Fruit fly (Drosophila melanogaster) whole organism, embryonic: ENCODE measurements around the gene CG18788.

Experiments used
- ATbp ChIP-seq: fragments of 200-800 bp; sonication (Bioruptor generic); optimal IDR thresholded peaks from 2 replicates; lab custom pipeline; 2017; ENCODE audit warnings: missing biosample characterization, mild to moderate bottlenecking, missing genetic modification characterization, missing genetic modification reagents
- Ada2b ChIP-seq: fragments of 200-800 bp; sonication (Bioruptor generic); IDR thresholded peaks from 2 replicates; pipeline ENCODE4 v1.3.6; 2022; ENCODE audit warnings: missing biosample characterization, missing genetic modification characterization
- Atf3 ChIP-seq: fragments of 200-800 bp; sonication (Bioruptor generic); optimal IDR thresholded peaks from 3 replicates; lab custom pipeline; 2016; ENCODE audit warnings: missing biosample characterization, missing genetic modification characterization
- B-H2 ChIP-seq: fragments of 200-800 bp; sonication (Bioruptor generic); optimal IDR thresholded peaks from 2 replicates; lab custom pipeline; 2018; ENCODE audit warnings: missing biosample characterization, mild to moderate bottlenecking, missing genetic modification characterization
- CG10979 ChIP-seq: fragments of 200-800 bp; sonication (Bioruptor generic); optimal IDR thresholded peaks from 2 replicates; lab custom pipeline; 2018; ENCODE audit warnings: missing biosample characterization, mild to moderate bottlenecking, missing genetic modification characterization, moderate library complexity
- CG14050 ChIP-seq: fragments of 200-800 bp; sonication (Bioruptor generic); IDR thresholded peaks from 3 replicates; pipeline ENCODE4 v1.3.6; 2022; ENCODE audit warnings: missing biosample characterization, missing genetic modification characterization
- CG14441 ChIP-seq: fragments of 200-800 bp; sonication (Bioruptor generic); IDR thresholded peaks from 2 replicates; pipeline ENCODE4 v1.3.6; 2022; ENCODE audit warnings: missing biosample characterization, missing genetic modification characterization
- CG15269 ChIP-seq: fragments of 200-800 bp; sonication (Bioruptor generic); optimal IDR thresholded peaks from 2 replicates; lab custom pipeline; 2018; ENCODE audit warnings: missing biosample characterization, mild to moderate bottlenecking, missing genetic modification characterization, moderate library complexity
- CG17328 ChIP-seq: fragments of 200-800 bp; sonication (Bioruptor generic); IDR thresholded peaks from 2 replicates; pipeline ENCODE4 v1.3.6; 2022; ENCODE audit warnings: missing biosample characterization, missing genetic modification characterization
- CG17361 ChIP-seq: fragments of 200-800 bp; sonication (Bioruptor generic); IDR thresholded peaks from 3 replicates; pipeline ENCODE4 v1.3.6; 2022; ENCODE audit warnings: missing biosample characterization, missing genetic modification characterization
- CG17912 ChIP-seq: fragments of 200-800 bp; sonication (Bioruptor generic); optimal IDR thresholded peaks from 2 replicates; lab custom pipeline; 2018; ENCODE audit warnings: missing biosample characterization, mild to moderate bottlenecking, missing genetic modification characterization
- CG18262 ChIP-seq: fragments of 200-800 bp; optimal IDR thresholded peaks from 3 replicates; lab custom pipeline; 2019; ENCODE audit warnings: missing biosample characterization, mild to moderate bottlenecking, missing genetic modification characterization, moderate library complexity
- CG2199 ChIP-seq: fragments of 200-800 bp; sonication (Bioruptor generic); IDR thresholded peaks from 3 replicates; pipeline ENCODE4 v1.3.6; 2022; ENCODE audit warnings: missing biosample characterization, missing genetic modification characterization
- CG3281 ChIP-seq: fragments of 200-800 bp; sonication (Bioruptor generic); optimal IDR thresholded peaks from 3 replicates; lab custom pipeline; 2017; ENCODE audit warnings: missing biosample characterization, mild to moderate bottlenecking, missing genetic modification characterization
- CG34422 ChIP-seq: fragments of 200-800 bp; sonication (Bioruptor generic); IDR thresholded peaks from 3 replicates; pipeline ENCODE4 v1.3.6; 2022; ENCODE audit warnings: missing biosample characterization, missing genetic modification characterization
- CG4328 ChIP-seq: fragments of 200-800 bp; sonication (Bioruptor generic); optimal IDR thresholded peaks from 3 replicates; lab custom pipeline; 2017; ENCODE audit warnings: missing biosample characterization, missing genetic modification reagents, missing genetic modification characterization
- CG4404 ChIP-seq: fragments of 200-800 bp; sonication (Bioruptor generic); IDR thresholded peaks from 2 replicates; pipeline ENCODE4 v1.3.6; 2022; ENCODE audit warnings: missing biosample characterization, missing genetic modification characterization
- CG4707 ChIP-seq: fragments of 200-800 bp; sonication (Bioruptor generic); optimal IDR thresholded peaks from 2 replicates; lab custom pipeline; 2018; ENCODE audit warnings: missing biosample characterization, mild to moderate bottlenecking, missing genetic modification characterization, moderate library complexity
- CG7839 ChIP-seq: fragments of 200-800 bp; sonication (Bioruptor generic); optimal IDR thresholded peaks from 3 replicates; lab custom pipeline; 2018; ENCODE audit warnings: missing biosample characterization, mild to moderate bottlenecking, missing genetic modification characterization, moderate library complexity
- Dfd ChIP-seq, 2 experiments: fragments of >200 bp; optimal IDR thresholded peaks; 2 replicates each; lab custom pipeline; 2017; ENCODE audit warnings: missing biosample characterization in 2 of 2, missing genetic modification characterization in 2 of 2
- Dll ChIP-seq: fragments of 200-800 bp; sonication (Bioruptor generic); IDR thresholded peaks from 4 replicates; pipeline ENCODE4 v1.3.6; 2022; ENCODE audit warnings: missing biosample characterization, missing genetic modification characterization; ENCODE audit not compliant: partially characterized antibody
- Fer3 ChIP-seq: fragments of 200-800 bp; sonication (Bioruptor generic); optimal IDR thresholded peaks from 2 replicates; lab custom pipeline; 2018; ENCODE audit warnings: missing biosample characterization, mild to moderate bottlenecking, missing genetic modification characterization, moderate library complexity
- HLH54F ChIP-seq: fragments of 200-800 bp; sonication (Bioruptor generic); optimal IDR thresholded peaks from 3 replicates; lab custom pipeline; 2016; ENCODE audit warnings: missing biosample characterization, missing genetic modification characterization
- Kr ChIP-seq: fragments of 200-800 bp; sonication (Bioruptor generic); optimal IDR thresholded peaks from 2 replicates; lab custom pipeline; 2017; ENCODE audit warnings: missing biosample characterization, mild to moderate bottlenecking, missing genetic modification characterization
- Vsx1 ChIP-seq: fragments of 200-800 bp; sonication (Bioruptor generic); optimal IDR thresholded peaks from 2 replicates; lab custom pipeline; 2017; ENCODE audit warnings: missing biosample characterization, mild to moderate bottlenecking, missing genetic modification characterization, missing genetic modification reagents
- Xrp1 ChIP-seq: fragments of 200-800 bp; sonication (Bioruptor generic); IDR thresholded peaks from 2 replicates; pipeline ENCODE4 v1.3.6; 2022; ENCODE audit warnings: missing biosample characterization, missing genetic modification characterization
- ac ChIP-seq: fragments of 200-800 bp; sonication (Bioruptor generic); optimal IDR thresholded peaks from 3 replicates; lab custom pipeline; 2017; ENCODE audit warnings: missing biosample characterization, mild to moderate bottlenecking, missing genetic modification characterization
- ap ChIP-seq: fragments of 200-800 bp; sonication (Bioruptor generic); IDR thresholded peaks from 2 replicates; pipeline ENCODE4 v1.3.6; 2022; ENCODE audit warnings: missing biosample characterization, missing genetic modification characterization
- ato ChIP-seq: fragments of 200-800 bp; sonication (Bioruptor generic); IDR thresholded peaks from 2 replicates; pipeline ENCODE4 v1.3.6; 2022; ENCODE audit warnings: missing biosample characterization, missing genetic modification characterization; ENCODE audit not compliant: partially characterized antibody
- az2 ChIP-seq: fragments of 200-800 bp; sonication (Bioruptor generic); optimal IDR thresholded peaks from 3 replicates; lab custom pipeline; 2016; ENCODE audit warnings: missing biosample characterization, missing genetic modification characterization
- bab2 ChIP-seq: fragments of 200-800 bp; sonication (Bioruptor generic); optimal IDR thresholded peaks from 2 replicates; lab custom pipeline; 2016; ENCODE audit warnings: missing biosample characterization, missing genetic modification characterization
- chm ChIP-seq: fragments of 200-800 bp; sonication (Bioruptor generic); IDR thresholded peaks from 2 replicates; pipeline ENCODE4 v1.3.6; 2022; ENCODE audit warnings: missing biosample characterization, missing genetic modification characterization
- dati ChIP-seq: fragments of 200-800 bp; sonication (Bioruptor generic); IDR thresholded peaks from 2 replicates; pipeline ENCODE4 v1.3.6; 2022; ENCODE audit warnings: missing biosample characterization, missing genetic modification characterization
- dmrt11E ChIP-seq: fragments of 200-800 bp; sonication (Bioruptor generic); optimal IDR thresholded peaks from 3 replicates; lab custom pipeline; 2018; ENCODE audit warnings: missing biosample characterization, mild to moderate bottlenecking, missing genetic modification characterization, moderate library complexity
- esg ChIP-seq: fragments of 200-800 bp; sonication (Bioruptor generic); conservative IDR thresholded peaks from 2 replicates; pipeline ENCODE4 v1.3.6; 2022; ENCODE audit warnings: missing biosample characterization, missing genetic modification characterization
- exex ChIP-seq: fragments of 200-800 bp; sonication (Bioruptor generic); optimal IDR thresholded peaks from 4 replicates; lab custom pipeline; 2018; ENCODE audit warnings: missing biosample characterization, mild to moderate bottlenecking, missing genetic modification characterization, moderate library complexity
- gsb-n ChIP-seq: fragments of 200-800 bp; sonication (Bioruptor generic); optimal IDR thresholded peaks from 3 replicates; lab custom pipeline; 2018; ENCODE audit warnings: missing biosample characterization, mild to moderate bottlenecking, missing genetic modification characterization
- jing ChIP-seq: fragments of 200-800 bp; sonication (Bioruptor generic); optimal IDR thresholded peaks from 2 replicates; lab custom pipeline; 2018; ENCODE audit warnings: missing biosample characterization, mild to moderate bottlenecking, missing genetic modification characterization
- kni ChIP-seq: fragments of 200-800 bp; sonication (Bioruptor generic); optimal IDR thresholded peaks from 3 replicates; lab custom pipeline; 2017; ENCODE audit warnings: mild to moderate bottlenecking, missing biosample characterization, missing genetic modification reagents, missing genetic modification characterization
- lmd ChIP-seq: fragments of 200-800 bp; sonication (Bioruptor generic); IDR thresholded peaks from 2 replicates; pipeline ENCODE4 v1.3.6; 2022; ENCODE audit warnings: missing biosample characterization, missing genetic modification characterization
- luna ChIP-seq: fragments of 200-800 bp; sonication (Bioruptor generic); optimal IDR thresholded peaks from 2 replicates; lab custom pipeline; 2016; ENCODE audit warnings: missing biosample characterization, missing genetic modification characterization
- pros ChIP-seq: fragments of 200-800 bp; sonication (Bioruptor generic); optimal IDR thresholded peaks from 3 replicates; lab custom pipeline; 2019; ENCODE audit warnings: missing biosample characterization, mild to moderate bottlenecking, missing genetic modification characterization, moderate library complexity
- sens-2 ChIP-seq: fragments of 200-800 bp; sonication (Bioruptor generic); IDR thresholded peaks from 2 replicates; pipeline ENCODE4 v1.3.6; 2022; ENCODE audit warnings: missing biosample characterization, missing genetic modification characterization
- sisA ChIP-seq: fragments of 200-800 bp; sonication (Bioruptor generic); IDR thresholded peaks from 2 replicates; pipeline ENCODE4 v1.3.6; 2022; ENCODE audit warnings: missing biosample characterization, missing genetic modification characterization
- sqz ChIP-seq: fragments of 200-800 bp; sonication (Bioruptor generic); optimal IDR thresholded peaks from 3 replicates; lab custom pipeline; 2018; ENCODE audit warnings: missing biosample characterization, mild to moderate bottlenecking, missing genetic modification characterization
- stwl ChIP-seq: fragments of 200-800 bp; sonication (Bioruptor generic); optimal IDR thresholded peaks from 3 replicates; lab custom pipeline; 2018; ENCODE audit warnings: missing biosample characterization, mild to moderate bottlenecking, missing genetic modification characterization, moderate library complexity
- ttk ChIP-seq: fragments of 200-800 bp; sonication (Bioruptor generic); IDR thresholded peaks from 2 replicates; pipeline ENCODE4 v2.1.2; 2022; ENCODE audit warnings: missing biosample characterization, missing genetic modification characterization
- tup ChIP-seq: fragments of 200-800 bp; sonication (Bioruptor generic); optimal IDR thresholded peaks from 2 replicates; lab custom pipeline; 2016; ENCODE audit warnings: missing biosample characterization, mild to moderate bottlenecking, missing genetic modification characterization, moderate library complexity
- zfh1 ChIP-seq: fragments of 200-800 bp; sonication (Bioruptor generic); IDR thresholded peaks from 3 replicates; pipeline ENCODE4 v1.3.6; 2022; ENCODE audit warnings: missing biosample characterization, missing genetic modification characterization

Gene CG18788

DNA sequence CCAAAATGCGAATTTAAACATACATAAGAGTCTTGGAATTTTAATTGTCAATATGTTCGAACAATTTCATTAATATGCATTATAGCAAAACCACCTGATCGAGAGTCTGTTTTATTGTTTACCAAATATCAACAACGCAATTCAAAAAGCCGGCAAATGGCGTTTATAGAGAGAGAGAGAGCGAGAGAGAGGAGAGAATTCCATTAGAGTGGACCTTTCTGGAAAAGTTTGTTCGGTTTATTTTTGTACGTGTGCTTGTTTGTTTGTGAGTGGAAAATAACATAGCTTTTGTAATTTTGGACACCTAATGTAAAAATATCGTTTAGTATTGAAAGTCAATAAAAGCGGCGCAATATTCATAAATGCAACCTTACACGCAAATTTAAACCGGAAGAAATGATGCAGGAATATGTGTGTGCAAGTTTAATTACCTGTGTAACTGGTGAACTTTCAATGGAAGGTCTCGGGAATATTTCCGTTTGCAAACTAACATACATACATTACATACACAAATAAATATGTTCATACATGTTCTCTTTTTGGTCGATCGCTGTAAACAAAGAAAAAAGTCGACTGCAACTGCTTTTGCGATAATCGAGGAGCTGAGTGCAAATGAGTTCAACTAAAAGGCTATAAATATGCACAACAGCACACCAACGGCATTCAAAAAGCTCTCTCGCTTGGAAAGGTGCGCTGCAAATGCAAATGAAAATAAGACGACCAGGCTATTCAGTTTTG, 10.8 kb downstream of the CG18788 start, which contains the start of gene CG6785 (continued):
- TF ChIP-seq CG15269 (tag; lab: Kevin White, UChicago) (peak; percentile 79), CG14441 (GFP tag; lab: Robert Waterston, UW) (peak; percentile 28; the same call in 1 of the 2 replicates), jing (peak; percentile 27), Xrp1 (GFP tag; lab: Robert Waterston, UW) (peak; percentile 63), CG17361 (GFP tag; lab: Robert Waterston, UW) (peak; percentile 63; the same call in 2 of the 3 replicates), CG4404 (no peak), CG17328 (GFP tag; lab: Robert Waterston, UW) (peak; percentile 59), CG14050 (GFP tag; lab: Robert Waterston, UW) (peak; percentile 69), ap (GFP tag; lab: Robert Waterston, UW) (no peak), ttk (no peak), dmrt11E (tag; lab: Kevin White, UChicago) (peak; percentile 69), stwl (tag; lab: Kevin White, UChicago) (no peak), CG3281 (GFP tag; lab: Kevin White, UChicago) (peak; percentile 76), luna (peak; percentile 28), CG10979 (peak; percentile 50), CG7839 (tag; lab: Kevin White, UChicago) (peak; percentile 64), B-H2 (GFP tag; lab: Kevin White, UChicago) (peak; percentile 88), bab2 (GFP tag; lab: Kevin White, UChicago) (peak; percentile 92), Atf3 (peak; percentile 76), exex (peak; percentile 70), az2 (GFP tag; lab: Kevin White, UChicago) (peak; percentile 72), CG17912 (GFP tag; lab: Kevin White, UChicago) (peak; percentile 96), lmd (GFP tag; lab: Robert Waterston, UW) (no peak), zfh1 (0 out of 3 replicates have a peak, but pooled peaks have one; percentile 34), ATbp (GFP tag; lab: Kevin White, UChicago) (peak; percentile 98), HLH54F (GFP tag; lab: Kevin White, UChicago) (peak; percentile 61), pros (GFP tag; lab: Kevin White, UChicago) (no peak), tup (GFP tag; lab: Kevin White, UChicago) (peak; percentile 66), ato (GFP tag; lab: Robert Waterston, UW) (no peak), Dll (GFP tag; lab: Robert Waterston, UW) (no peak), CG18262 (peak; percentile 71), Ada2b (GFP tag; lab: Robert Waterston, UW) (no peak), CG4328 (peak; percentile 80), sisA (GFP tag; lab: Robert Waterston, UW) (no peak), chm (GFP tag; lab: Robert Waterston, UW) (peak; percentile 88), gsb-n (tag; lab: Kevin White, UChicago) (peak; percentile 88), CG34422 (GFP tag; lab: Robert Waterston, UW) (peak; percentile 50; the same call in 1 of the 3 replicates), Fer3 (peak; percentile 76), CG2199 (no peak), sqz (peak; percentile 80), esg (GFP tag; lab: Robert Waterston, UW) (no peak), sens-2 (GFP tag; lab: Robert Waterston, UW) (peak; percentile 29; the same call in 1 of the 2 replicates), Vsx1 (GFP tag; lab: Kevin White, UChicago) (peak; percentile 93), kni (GFP tag; lab: Kevin White, UChicago) (peak; percentile 86), Kr (GFP tag; lab: Kevin White, UChicago) (peak; percentile 59), Dfd (GFP tag; optimal IDR thresholded peaks at IDR 0.05; lab: Kevin White, UChicago) (no peak), dati (no peak), CG4707 (GFP tag; lab: Kevin White, UChicago) (peak; percentile 95), ac (GFP tag; lab: Kevin White, UChicago) (peak; percentile 78)
